Fruit fly (Drosophila melanogaster): ENCODE data around the gene CG11593.

The CG11593 gene

DNA sequence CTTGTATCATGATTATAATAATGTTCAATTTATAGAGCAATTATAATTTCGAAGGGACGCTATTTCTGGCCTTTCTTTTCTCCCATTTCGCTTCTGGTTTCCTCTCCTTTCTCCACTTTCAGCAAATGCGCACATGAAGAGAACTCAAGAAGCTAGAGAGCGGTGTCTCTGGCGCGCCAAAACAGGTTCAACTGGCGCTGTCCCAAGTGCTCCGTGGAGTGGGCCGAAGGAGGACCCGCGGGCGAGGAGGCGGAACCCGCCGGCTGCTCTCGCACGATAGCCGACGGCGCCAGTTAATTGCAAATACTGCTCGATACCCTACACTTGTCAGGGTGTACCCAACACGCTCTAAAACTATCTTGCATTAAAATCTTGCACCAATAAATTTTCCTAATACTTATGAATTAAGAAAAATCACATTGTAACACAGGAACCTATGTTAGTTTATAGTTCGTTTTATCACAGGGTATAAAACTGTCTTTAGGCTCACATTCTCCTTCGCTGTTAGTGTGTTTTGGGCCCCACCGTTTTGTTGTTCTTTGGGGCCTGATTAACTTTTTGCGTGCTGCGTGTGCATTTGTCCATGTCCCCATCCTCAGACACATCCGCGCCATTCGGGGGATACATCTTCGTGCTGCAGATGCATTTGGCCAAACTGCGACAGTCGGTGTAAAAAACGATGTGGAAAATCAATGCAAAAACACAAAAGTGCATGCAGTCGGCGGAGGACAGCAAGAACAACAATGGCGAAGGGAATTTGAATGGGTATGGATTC, 30.1 kb upstream of the CG11593 start:
- TF ChIP-seq CG4496 (GFP tag; IDR thresholded peaks at IDR 0.05), result peak; percentile 99
- TF ChIP-seq CG10348 (GFP tag; IDR thresholded peaks at IDR 0.05), result peak; percentile 95
- peak; percentile 97 for TF ChIP-seq CG34367 (tag; optimal IDR thresholded peaks at IDR 0.05)
- peak; percentile 99 for TF ChIP-seq fd96Ca (GFP tag; IDR thresholded peaks at IDR 0.05)
- peak; percentile 99 for TF ChIP-seq CG32121 (GFP tag; IDR thresholded peaks at IDR 0.05)
- peak; percentile 70 for TF ChIP-seq D1 (tag; optimal IDR thresholded peaks at IDR 0.05)
- peak; percentile 98 for TF ChIP-seq CG12605 (GFP tag; IDR thresholded peaks at IDR 0.05)
- peak; percentile 96 for TF ChIP-seq CG13204 (GFP tag; optimal IDR thresholded peaks at IDR 0.05)
- TF ChIP-seq CG15710 (tag; optimal IDR thresholded peaks at IDR 0.05), result peak; percentile 98
- TF ChIP-seq CG8159 (tag; optimal IDR thresholded peaks at IDR 0.05), result peak; percentile 96
- TF ChIP-seq Ets98B (GFP tag; IDR thresholded peaks at IDR 0.05), result peak; percentile 99
- TF ChIP-seq Pif1B (GFP tag; optimal IDR thresholded peaks at IDR 0.05), result peak; percentile 95
- TF ChIP-seq CG14655 (GFP tag; optimal IDR thresholded peaks at IDR 0.05), result peak; percentile 98
- TF ChIP-seq EcR (GFP tag; optimal IDR thresholded peaks at IDR 0.05), result peak; percentile 54
- TF ChIP-seq rn (GFP tag; IDR thresholded peaks at IDR 0.05), result peak; percentile 96
- TF ChIP-seq gl (tag; optimal IDR thresholded peaks at IDR 0.05), result peak; percentile 94
- TF ChIP-seq Snoo (tag; optimal IDR thresholded peaks at IDR 0.05), result peak; percentile 91
- peak; percentile 98 for TF ChIP-seq CG17806 (tag; optimal IDR thresholded peaks at IDR 0.05)
- TF ChIP-seq Pif1A (GFP tag; optimal IDR thresholded peaks at IDR 0.05), result peak; percentile 97
- peak; percentile 98 for TF ChIP-seq CG9948 (tag; optimal IDR thresholded peaks at IDR 0.05)
- TF ChIP-seq CG8301 (tag; optimal IDR thresholded peaks at IDR 0.05), result peak; percentile 99

DNA sequence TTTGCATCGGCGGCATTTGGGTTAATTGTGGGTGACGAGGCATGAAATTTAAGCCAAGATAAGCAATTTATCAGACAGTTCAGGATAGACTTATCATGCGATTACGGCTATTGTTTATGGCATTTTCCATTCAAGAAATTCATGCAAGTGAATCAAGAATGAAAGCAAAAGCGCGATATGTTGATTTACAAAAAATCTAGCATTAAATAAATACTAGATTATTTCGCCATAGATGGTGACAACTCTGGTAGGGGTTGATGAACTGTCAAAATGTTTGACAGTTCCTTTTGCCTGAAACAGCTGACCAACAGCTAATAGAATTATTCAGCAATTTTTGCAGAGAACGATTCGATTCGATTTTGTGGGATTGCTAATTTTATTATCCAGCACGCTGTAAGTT, 28.8 kb upstream of the CG11593 start, which contains the start of gene CG32259:
TSS of gene CG32259 (plus strand) at position 301 of the 400 bp plus-strand sequence.
- no peak for TF ChIP-seq CG12605 (GFP tag; IDR thresholded peaks at IDR 0.05)
- TF ChIP-seq EcR (GFP tag; optimal IDR thresholded peaks at IDR 0.05), result no peak
- TF ChIP-seq CG32121 (GFP tag; IDR thresholded peaks at IDR 0.05), result no peak
- TF ChIP-seq CG17806 (tag; optimal IDR thresholded peaks at IDR 0.05), result no peak
- no peak for TF ChIP-seq CG10348 (GFP tag; IDR thresholded peaks at IDR 0.05)
- no peak for TF ChIP-seq Ets98B (GFP tag; IDR thresholded peaks at IDR 0.05)
- TF ChIP-seq Pif1A (GFP tag; optimal IDR thresholded peaks at IDR 0.05), result no peak
- no peak for TF ChIP-seq fd96Ca (GFP tag; IDR thresholded peaks at IDR 0.05)
- no peak for TF ChIP-seq CG4496 (GFP tag; IDR thresholded peaks at IDR 0.05)
- no peak for TF ChIP-seq CG15710 (tag; optimal IDR thresholded peaks at IDR 0.05)
- TF ChIP-seq CG34367 (tag; optimal IDR thresholded peaks at IDR 0.05), result no peak
- no peak for TF ChIP-seq CG8159 (tag; optimal IDR thresholded peaks at IDR 0.05)

DNA sequence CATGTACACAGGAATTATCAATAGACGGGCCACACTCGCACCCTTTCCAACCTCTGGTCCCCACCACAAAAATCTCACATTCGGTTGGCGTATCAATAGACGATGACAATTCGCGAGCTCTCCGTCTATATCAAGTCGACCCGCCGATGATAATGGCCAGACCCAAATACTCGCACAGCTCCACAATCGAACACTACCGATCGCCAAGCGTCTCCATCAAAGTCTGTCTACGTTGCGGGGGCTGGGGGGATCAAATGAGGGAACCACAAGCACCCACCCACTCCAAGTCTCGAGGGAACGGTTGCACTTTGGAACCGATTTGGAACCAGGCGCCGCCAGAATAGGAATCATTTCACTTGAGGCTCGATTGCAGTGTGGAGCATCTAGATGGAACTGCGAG, 28.1 kb upstream of the CG11593 start:
- TF ChIP-seq CG12605 (GFP tag; IDR thresholded peaks at IDR 0.05) (peak; percentile 62), CG34367 (tag; optimal IDR thresholded peaks at IDR 0.05) (no peak), CG32121 (GFP tag; IDR thresholded peaks at IDR 0.05) (peak; percentile 64), CG8159 (tag; optimal IDR thresholded peaks at IDR 0.05) (no peak), Pif1A (GFP tag; optimal IDR thresholded peaks at IDR 0.05) (no peak), Pif1B (GFP tag; optimal IDR thresholded peaks at IDR 0.05) (no peak), gl (tag; optimal IDR thresholded peaks at IDR 0.05) (no peak), CG4496 (GFP tag; IDR thresholded peaks at IDR 0.05) (peak; percentile 43; the same call in 1 of the 3 replicates), Ets98B (GFP tag; IDR thresholded peaks at IDR 0.05) (peak; percentile 42), D1 (tag; optimal IDR thresholded peaks at IDR 0.05) (no peak), CG8301 (tag; optimal IDR thresholded peaks at IDR 0.05) (no peak), fd96Ca (GFP tag; IDR thresholded peaks at IDR 0.05) (peak; percentile 56; the same call in 2 of the 3 replicates), Snoo (tag; optimal IDR thresholded peaks at IDR 0.05) (no peak)

DNA sequence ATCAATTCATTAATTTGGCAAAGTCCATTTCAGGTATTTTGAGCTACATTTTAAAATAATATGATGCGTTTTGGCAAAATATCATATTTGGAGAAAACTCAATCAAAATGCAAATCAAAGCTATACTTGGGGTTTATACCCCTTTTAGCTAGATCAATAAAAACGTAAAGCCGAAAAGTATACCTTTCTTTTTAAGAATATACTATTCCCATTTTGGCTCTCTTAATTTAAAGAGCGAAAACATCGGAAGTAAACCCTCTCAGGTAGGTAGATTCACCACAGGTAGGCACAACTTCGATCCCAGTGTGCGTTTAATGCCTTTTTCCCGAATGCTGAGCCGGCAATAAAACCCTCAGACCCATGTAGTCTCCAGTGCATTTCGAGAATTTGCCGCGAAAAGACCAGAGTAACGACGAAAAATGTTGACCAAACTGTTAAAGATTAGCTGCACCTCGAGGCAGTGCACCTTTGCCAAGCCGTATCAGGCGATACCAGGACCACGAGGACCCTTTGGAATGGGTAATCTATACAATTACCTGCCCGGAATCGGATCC, 21.7 kb upstream of the CG11593 start, which contains the start of gene dib:
TSS of gene dib (plus strand) at position 372 of the 554 bp plus-strand sequence.
- TF ChIP-seq rn (GFP tag; IDR thresholded peaks at IDR 0.05), result no peak
- no peak for TF ChIP-seq CG17806 (tag; optimal IDR thresholded peaks at IDR 0.05)
- no peak for TF ChIP-seq Pif1A (GFP tag; optimal IDR thresholded peaks at IDR 0.05)
- no peak for TF ChIP-seq CG32121 (GFP tag; IDR thresholded peaks at IDR 0.05)
- no peak for TF ChIP-seq CG15710 (tag; optimal IDR thresholded peaks at IDR 0.05)
- TF ChIP-seq CG10348 (GFP tag; IDR thresholded peaks at IDR 0.05), result no peak
- no peak for TF ChIP-seq EcR (GFP tag; optimal IDR thresholded peaks at IDR 0.05)
- TF ChIP-seq Snoo (tag; optimal IDR thresholded peaks at IDR 0.05), result no peak
- no peak for TF ChIP-seq CG4496 (GFP tag; IDR thresholded peaks at IDR 0.05)
- no peak for TF ChIP-seq CG13204 (GFP tag; optimal IDR thresholded peaks at IDR 0.05)
- no peak for TF ChIP-seq CG12605 (GFP tag; IDR thresholded peaks at IDR 0.05)
- no peak for TF ChIP-seq CG8159 (tag; optimal IDR thresholded peaks at IDR 0.05)
- no peak for TF ChIP-seq CG14655 (GFP tag; optimal IDR thresholded peaks at IDR 0.05)
- no peak for TF ChIP-seq fd96Ca (GFP tag; IDR thresholded peaks at IDR 0.05)
- TF ChIP-seq CG34367 (tag; optimal IDR thresholded peaks at IDR 0.05), result no peak
- no peak for TF ChIP-seq D1 (tag; optimal IDR thresholded peaks at IDR 0.05)
- TF ChIP-seq gl (tag; optimal IDR thresholded peaks at IDR 0.05), result no peak

DNA sequence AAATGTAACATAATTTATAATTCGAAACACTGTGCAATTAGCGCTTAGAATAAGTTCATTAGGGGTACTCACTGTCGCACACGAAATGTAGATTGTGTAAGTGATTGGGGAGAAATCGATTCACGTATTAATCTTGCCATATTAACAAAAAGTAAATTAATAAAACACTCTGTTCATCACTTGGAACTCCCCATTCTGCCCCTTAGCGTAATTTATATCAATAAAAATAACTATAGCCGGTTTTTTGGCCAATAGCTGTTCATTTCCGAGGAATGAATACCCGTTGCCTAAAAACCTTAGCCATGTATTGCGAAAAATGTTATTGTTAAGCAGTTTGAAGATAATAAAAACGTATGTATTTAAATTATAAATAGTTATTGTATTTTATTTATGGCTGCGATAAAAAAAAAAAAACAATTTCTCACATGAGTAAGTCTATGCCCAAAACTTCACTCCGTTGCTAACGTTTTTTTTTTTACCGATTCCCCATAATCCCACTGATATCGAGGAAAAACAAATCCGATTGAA, 19.1 kb upstream of the CG11593 start, which contains the start of gene Ugt305A1:
TSS of gene Ugt305A1 (plus strand) at position 478 of the 528 bp plus-strand sequence.
- TF ChIP-seq CG8301 (tag; optimal IDR thresholded peaks at IDR 0.05), result no peak
- no peak for TF ChIP-seq CG17806 (tag; optimal IDR thresholded peaks at IDR 0.05)
- TF ChIP-seq Ets98B (GFP tag; IDR thresholded peaks at IDR 0.05), result no peak
- TF ChIP-seq CG15710 (tag; optimal IDR thresholded peaks at IDR 0.05), result no peak
- TF ChIP-seq D1 (tag; optimal IDR thresholded peaks at IDR 0.05), result no peak
- TF ChIP-seq CG9948 (tag; optimal IDR thresholded peaks at IDR 0.05), result no peak
- TF ChIP-seq CG10348 (GFP tag; IDR thresholded peaks at IDR 0.05), result no peak
- TF ChIP-seq Pif1B (GFP tag; optimal IDR thresholded peaks at IDR 0.05), result no peak
- TF ChIP-seq CG8159 (tag; optimal IDR thresholded peaks at IDR 0.05), result no peak
- no peak for TF ChIP-seq CG14655 (GFP tag; optimal IDR thresholded peaks at IDR 0.05)
- no peak for TF ChIP-seq gl (tag; optimal IDR thresholded peaks at IDR 0.05)
- no peak for TF ChIP-seq CG32121 (GFP tag; IDR thresholded peaks at IDR 0.05)
- no peak for TF ChIP-seq CG13204 (GFP tag; optimal IDR thresholded peaks at IDR 0.05)
- no peak for TF ChIP-seq CG12605 (GFP tag; IDR thresholded peaks at IDR 0.05)
- TF ChIP-seq Snoo (tag; optimal IDR thresholded peaks at IDR 0.05), result no peak
- no peak for TF ChIP-seq fd96Ca (GFP tag; IDR thresholded peaks at IDR 0.05)
- no peak for TF ChIP-seq CG4496 (GFP tag; IDR thresholded peaks at IDR 0.05)
- TF ChIP-seq CG34367 (tag; optimal IDR thresholded peaks at IDR 0.05), result no peak
